Worm (Caenorhabditis elegans): ENCODE data around the gene srx-135.

DNA sequence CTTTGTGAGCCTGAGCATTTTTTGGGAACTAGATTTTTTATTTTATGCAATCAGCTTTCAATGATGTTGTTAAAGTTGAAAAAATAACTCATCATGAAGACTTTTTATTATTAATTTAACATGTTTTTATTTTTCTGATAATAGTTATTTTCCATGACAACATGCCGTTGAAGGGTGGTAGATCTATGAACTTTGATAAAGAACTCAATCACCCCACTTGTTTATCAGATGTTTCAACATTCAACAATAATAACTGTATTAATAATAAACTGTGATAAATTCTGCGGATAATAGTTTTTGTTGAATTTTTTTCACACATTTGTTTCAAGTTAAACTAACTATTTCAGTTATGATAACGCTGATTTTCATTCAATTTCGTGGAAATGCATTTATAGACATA, 32.5 kb downstream of the srx-135 start:
- TF ChIP-seq him-1 (tag; optimal IDR thresholded peaks at IDR 0.05): no peak
- no peak for TF ChIP-seq dao-5 (tag; optimal IDR thresholded peaks at IDR 0.05)
- peak; percentile 12 for TF ChIP-seq W03F9.2 (tag; optimal IDR thresholded peaks at IDR 0.05)

Measured in whole organism, L4/young adult.